Worm (Caenorhabditis elegans): ENCODE measurements around the gene nspa-10.

DNA sequence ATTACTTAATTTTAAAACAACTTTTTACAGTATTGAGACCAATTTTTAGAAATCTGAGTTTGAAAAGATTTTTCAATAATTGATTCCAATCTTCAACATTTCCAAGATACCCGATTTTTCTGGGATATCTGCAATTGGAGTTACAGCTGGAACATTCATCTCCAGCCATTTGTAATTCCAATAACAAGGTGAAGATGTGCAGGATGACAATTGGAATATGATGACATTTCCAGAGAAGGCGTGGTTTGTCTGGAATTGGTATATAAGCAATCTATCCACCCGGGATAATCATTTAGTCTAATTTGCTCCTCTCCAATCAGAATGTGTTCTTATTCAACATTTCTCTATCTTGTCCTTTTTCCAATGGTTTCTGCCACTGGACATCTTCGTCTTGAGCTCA, 30.9 kb upstream of the nspa-10 start, which contains the start of gene Y50E8A.11:
- TF ChIP-seq Y53G8AR.9 (GFP tag; conservative IDR thresholded peaks at IDR 0.05), result no peak
- no peak for TF ChIP-seq ztf-26 (tag; optimal IDR thresholded peaks at IDR 0.05)
- no peak for TF ChIP-seq mes-4 (tag; optimal IDR thresholded peaks at IDR 0.05)
- no peak for TF ChIP-seq akir-1 (GFP tag; optimal IDR thresholded peaks at IDR 0.05)
- TF ChIP-seq hlh-12 (tag; optimal IDR thresholded peaks at IDR 0.05), result no peak
- no peak for TF ChIP-seq F33H1.4 (GFP tag; IDR thresholded peaks at IDR 0.05)
- no peak for TF ChIP-seq snpc-4 (GFP tag; optimal IDR thresholded peaks at IDR 0.05)
- no peak for TF ChIP-seq snpc-4 (tag; optimal IDR thresholded peaks at IDR 0.05)
- no peak for TF ChIP-seq unc-62 (GFP tag; optimal IDR thresholded peaks at IDR 0.05)
- no peak for TF ChIP-seq ztf-28 (GFP tag; IDR thresholded peaks at IDR 0.05)
- TF ChIP-seq sdz-38 (tag; optimal IDR thresholded peaks at IDR 0.05), result no peak
- no peak for TF ChIP-seq K11D2.4 (GFP tag; IDR thresholded peaks at IDR 0.05)
- TF ChIP-seq egrh-3 (GFP tag; IDR thresholded peaks at IDR 0.05), result no peak
- no peak for TF ChIP-seq ceh-91 (GFP tag; IDR thresholded peaks at IDR 0.05)
- no peak for TF ChIP-seq ztf-3 (GFP tag; optimal IDR thresholded peaks at IDR 0.05)
